Fruit fly (Drosophila melanogaster): ENCODE data around the gene Ncoa6.

The Ncoa6 gene

DNA sequence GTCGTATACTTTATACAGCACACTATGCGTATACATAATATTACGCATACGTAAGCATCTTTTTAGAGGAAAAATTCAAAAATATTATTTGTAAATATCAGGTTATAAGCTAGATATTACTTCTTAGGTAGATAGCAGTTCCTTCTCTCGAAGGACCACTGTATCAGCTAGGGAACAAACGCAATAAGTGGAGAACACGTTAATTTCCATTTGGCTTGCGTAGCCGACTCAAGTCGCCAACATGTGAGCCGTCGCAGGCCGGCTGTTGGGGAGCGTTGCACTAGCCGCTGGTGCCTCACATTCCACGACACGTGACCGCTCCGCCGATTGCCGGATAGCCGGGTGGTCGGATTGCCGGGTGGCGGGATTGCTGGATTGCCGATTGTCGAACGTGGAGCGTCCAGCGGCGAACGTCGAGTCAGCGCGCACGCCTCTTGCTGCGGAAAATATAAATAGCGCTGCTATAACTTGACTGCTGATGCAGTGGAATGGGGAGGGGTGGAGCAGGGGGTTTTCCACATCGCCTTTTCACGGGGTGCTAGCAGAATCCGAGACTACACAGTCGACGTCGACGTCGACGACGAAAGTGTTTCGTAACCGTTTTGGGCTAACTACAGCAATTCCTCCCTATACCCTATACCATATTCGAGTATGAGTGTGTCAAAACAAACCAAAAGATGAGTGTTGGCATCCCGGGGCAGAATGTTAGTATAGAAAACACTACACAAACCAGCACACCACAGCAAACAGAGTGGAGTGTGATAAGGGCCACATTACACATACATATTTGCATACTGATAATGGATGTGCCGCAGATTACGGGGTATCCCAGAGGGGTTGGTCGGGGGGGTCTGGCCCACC is 23.2 kb downstream of the Ncoa6 start (continued):
- TF ChIP-seq CG9609 (GFP tag; optimal IDR thresholded peaks at IDR 0.05) (no peak), CG13775 (GFP tag; optimal IDR thresholded peaks at IDR 0.05) (no peak), Mes4 (GFP tag; optimal IDR thresholded peaks at IDR 0.05) (peak; percentile 17), CG5180 (GFP tag; optimal IDR thresholded peaks at IDR 0.05) (peak; percentile 93), lola (GFP tag; optimal IDR thresholded peaks at IDR 0.05) (peak in 1 of 3 experiments; percentile 5), E2f1 (GFP tag; IDR thresholded peaks at IDR 0.05) (0 out of 2 replicates have a peak, but pooled peaks have one; percentile 5), scrt (GFP tag; optimal IDR thresholded peaks at IDR 0.05) (peak; percentile 20), Doc2 (GFP tag; IDR thresholded peaks at IDR 0.05) (no peak), CG11093 (GFP tag; IDR thresholded peaks at IDR 0.05) (no peak), Nf-YA (GFP tag; IDR thresholded peaks at IDR 0.05) (no peak), CG15601 (tag; optimal IDR thresholded peaks at IDR 0.05) (peak; percentile 42), CG6254 (GFP tag; optimal IDR thresholded peaks at IDR 0.05) (peak; percentile 29), dmrt99B (tag; optimal IDR thresholded peaks at IDR 0.05) (peak; percentile 17), ATbp (GFP tag; optimal IDR thresholded peaks at IDR 0.05) (peak; percentile 12), CG3281 (GFP tag; optimal IDR thresholded peaks at IDR 0.05) (peak; percentile 12), vvl (GFP tag; IDR thresholded peaks at IDR 0.05) (peak; percentile 9; the same call in 1 of the 2 replicates), CG8290 (GFP tag; optimal IDR thresholded peaks at IDR 0.05) (no peak), CG8290 (tag; optimal IDR thresholded peaks at IDR 0.05) (peak in 1 of 2 experiments; percentile 50), dan (GFP tag; IDR thresholded peaks at IDR 0.05) (no peak), CG12942 (GFP tag; optimal IDR thresholded peaks at IDR 0.05) (no peak), Hand (GFP tag; optimal IDR thresholded peaks at IDR 0.05) (no peak), Rfx (GFP tag; IDR thresholded peaks at IDR 0.05) (peak; percentile 5; the same call in 1 of the 2 replicates), Med (GFP tag) (peak; percentile 80), CG15269 (tag; optimal IDR thresholded peaks at IDR 0.05) (peak; percentile 8), sens (GFP tag) (peak; percentile 84), mirr (GFP tag; optimal IDR thresholded peaks at IDR 0.05) (peak; percentile 0), CG10543 (GFP tag; optimal IDR thresholded peaks at IDR 0.05) (peak; percentile 47), HLHmδ (GFP tag; optimal IDR thresholded peaks at IDR 0.05) (peak; percentile 18), ham (GFP tag; IDR thresholded peaks at IDR 0.05) (0 out of 2 replicates have a peak, but pooled peaks have one; percentile 11), cwo (GFP tag; optimal IDR thresholded peaks at IDR 0.05) (peak; percentile 82), Sox102F (GFP tag; optimal IDR thresholded peaks at IDR 0.05) (peak; percentile 21), gce (GFP tag; IDR thresholded peaks at IDR 0.05) (0 out of 3 replicates have a peak, but pooled peaks have one; percentile 16), CG18262 (tag; optimal IDR thresholded peaks at IDR 0.05) (peak; percentile 16), Ets65A (GFP tag) (no peak), CG8478 (optimal IDR thresholded peaks at IDR 0.05) (peak; percentile 47), CG10979 (tag; optimal IDR thresholded peaks at IDR 0.05) (peak; percentile 69), CG6813 (GFP tag; optimal IDR thresholded peaks at IDR 0.05) (peak; percentile 72), ara (GFP tag; IDR thresholded peaks at IDR 0.05) (peak; percentile 42; the same call in 1 of the 2 replicates), onecut (GFP tag; IDR thresholded peaks at IDR 0.05) (peak; percentile 21; the same call in 1 of the 2 replicates), CG10431 (GFP tag; optimal IDR thresholded peaks at IDR 0.05) (no peak), CG7839 (tag; optimal IDR thresholded peaks at IDR 0.05) (peak; percentile 6), Awh (GFP tag; IDR thresholded peaks at IDR 0.05) (peak; percentile 45; the same call in 1 of the 2 replicates), dimm (GFP tag; IDR thresholded peaks at IDR 0.05) (no peak), wek (GFP tag; optimal IDR thresholded peaks at IDR 0.05) (peak; percentile 22), Sox100B (GFP tag; optimal IDR thresholded peaks at IDR 0.05) (peak; percentile 11), CG2875 (GFP tag; optimal IDR thresholded peaks at IDR 0.05) (peak; percentile 54), sug (tag; optimal IDR thresholded peaks at IDR 0.05) (peak; percentile 4), CG18599 (GFP tag; optimal IDR thresholded peaks at IDR 0.05) (peak; percentile 38)

All from whole organism, embryonic.